Worm (Caenorhabditis elegans) whole organism, young adult: ENCODE data around the gene dmsr-6.

Experiments
- B0019.2 ChIP-seq: fragments of 200-800 bp; sonication (Bioruptor generic); conservative IDR thresholded peaks from 2 replicates; pipeline ENCODE4 v1.3.6; 2022; ENCODE audit warnings: missing genetic modification reagents, missing genetic modification characterization, missing compliant biosample characterization
- B0261.1 ChIP-seq: sonication (generic microtip); optimal IDR thresholded peaks from 2 replicates; lab custom pipeline; 2016; ENCODE audit warnings: mild to moderate bottlenecking, missing genetic modification characterization, moderate library complexity, missing compliant biosample characterization
- D2030.7 ChIP-seq: fragments of 200-800 bp; sonication (Bioruptor generic); IDR thresholded peaks from 2 replicates; pipeline ENCODE4 v1.3.6; 2022; ENCODE audit warnings: missing genetic modification reagents, missing genetic modification characterization, missing compliant biosample characterization
- F23B12.7 ChIP-seq: sonication (generic microtip); optimal IDR thresholded peaks from 2 replicates; lab custom pipeline; 2017; ENCODE audit warnings: missing genetic modification characterization, mild to moderate bottlenecking, missing compliant biosample characterization, antibody characterized with exemption, moderate library complexity; ENCODE audit not compliant: insufficient read depth
- F33H1.4 ChIP-seq: fragments of 200-800 bp; sonication (Bioruptor generic); IDR thresholded peaks from 2 replicates; pipeline ENCODE4 v1.3.6; 2022; ENCODE audit warnings: missing genetic modification reagents, missing genetic modification characterization, missing compliant biosample characterization
- F39B2.1 ChIP-seq: fragments of 200-800 bp; sonication (Bioruptor generic); IDR thresholded peaks from 2 replicates; pipeline ENCODE4 v1.3.6; 2022; ENCODE audit warnings: missing genetic modification reagents, missing genetic modification characterization, missing compliant biosample characterization
- F49E8.2 ChIP-seq: sonication (generic microtip); optimal IDR thresholded peaks from 3 replicates; lab custom pipeline; 2017; ENCODE audit warnings: missing genetic modification characterization, mild to moderate bottlenecking, missing compliant biosample characterization, antibody characterized with exemption, moderate library complexity; ENCODE audit not compliant: insufficient read depth
- F55B11.4 ChIP-seq: sonication (generic microtip); optimal IDR thresholded peaks from 2 replicates; lab custom pipeline; 2016; ENCODE audit warnings: missing compliant biosample characterization, missing genetic modification characterization, borderline replicate concordance; ENCODE audit not compliant: insufficient read depth
- K11D2.4 ChIP-seq: fragments of 200-800 bp; sonication (Bioruptor generic); IDR thresholded peaks from 2 replicates; pipeline ENCODE4 v1.3.6; 2022; ENCODE audit warnings: missing genetic modification reagents, missing genetic modification characterization, missing compliant biosample characterization
- T07F8.4 ChIP-seq: sonication (generic microtip); optimal IDR thresholded peaks from 2 replicates; lab custom pipeline; 2016; ENCODE audit warnings: mild to moderate bottlenecking, missing genetic modification characterization, moderate library complexity, missing compliant biosample characterization
- ama-1 ChIP-seq, 3 experiments: fragments of 150-350 bp in 1 of 3; sonication (generic microtip) in 2 of 3; optimal IDR thresholded peaks; 2 replicates each; lab custom pipeline; 2014 to 2018; ENCODE audit warnings: missing biosample characterization in 2 of 3, missing genetic modification characterization in 2 of 3, missing genetic modification reagents in 2 of 3
- atf-7 ChIP-seq: sonication (generic microtip); optimal IDR thresholded peaks from 2 replicates; lab custom pipeline; 2017; ENCODE audit warnings: mild to moderate bottlenecking, missing genetic modification characterization, missing compliant biosample characterization
- attf-3 ChIP-seq: fragments of 200-800 bp; sonication (Bioruptor generic); conservative IDR thresholded peaks from 2 replicates; pipeline ENCODE4 v1.3.6; 2022; ENCODE audit warnings: missing genetic modification reagents, missing genetic modification characterization, missing compliant biosample characterization
- attf-5 ChIP-seq: fragments of 200-800 bp; sonication (Bioruptor generic); optimal IDR thresholded peaks from 2 replicates; lab custom pipeline; 2018; ENCODE audit warnings: mild to moderate bottlenecking, missing genetic modification characterization, missing compliant biosample characterization
- attf-6 ChIP-seq: fragments of 200-800 bp; sonication (Bioruptor generic); IDR thresholded peaks from 2 replicates; pipeline ENCODE4 v1.3.6; 2022; ENCODE audit warnings: missing genetic modification reagents, missing genetic modification characterization, missing compliant biosample characterization
- cebp-1 ChIP-seq, 2 experiments: fragments of 200-800 bp in 1 of 2; sonication (Bioruptor generic) in 1 of 2; sonication (generic microtip) in 1 of 2; IDR thresholded peaks in 1 of 2; optimal IDR thresholded peaks in 1 of 2; 2 replicates each; pipeline versions ENCODE4 v1.3.6 to Lab custom; 2017 to 2022; ENCODE audit warnings: missing compliant biosample characterization in 2 of 2, missing genetic modification characterization in 2 of 2, mild to moderate bottlenecking in 1 of 2, missing genetic modification reagents in 1 of 2, moderate library complexity in 1 of 2
- ceh-40 ChIP-seq: fragments of 200-800 bp; sonication (Bioruptor generic); IDR thresholded peaks from 2 replicates; pipeline ENCODE4 v1.3.6; 2022; ENCODE audit warnings: missing genetic modification characterization, missing compliant biosample characterization
- die-1 ChIP-seq: sonication (generic microtip); optimal IDR thresholded peaks from 2 replicates; lab custom pipeline; 2016; ENCODE audit warnings: missing genotype, mild to moderate bottlenecking, missing genetic modification characterization, missing compliant biosample characterization
- dpl-1 ChIP-seq: fragments of 150-350 bp; optimal IDR thresholded peaks from 2 replicates; lab custom pipeline; 2014; ENCODE audit warnings: missing biosample characterization, missing genetic modification reagents, missing genetic modification characterization
- efl-1 ChIP-seq: fragments of 150-350 bp; optimal IDR thresholded peaks from 2 replicates; lab custom pipeline; 2014; ENCODE audit warnings: missing biosample characterization, missing genetic modification reagents, missing genetic modification characterization
- egrh-3 ChIP-seq: fragments of 200-800 bp; sonication (Bioruptor generic); IDR thresholded peaks from 2 replicates; pipeline ENCODE4 v1.3.6; 2022; ENCODE audit warnings: missing genetic modification reagents, missing genetic modification characterization, missing compliant biosample characterization
- ets-4 ChIP-seq: fragments of 200-800 bp; sonication (Bioruptor generic); optimal IDR thresholded peaks from 2 replicates; lab custom pipeline; 2018; ENCODE audit warnings: mild to moderate bottlenecking, missing genetic modification characterization, missing compliant biosample characterization
- him-1 ChIP-seq: sonication (generic microtip); optimal IDR thresholded peaks from 2 replicates; lab custom pipeline; 2016; ENCODE audit warnings: missing genotype, missing genetic modification reagents, missing genetic modification characterization, missing compliant biosample characterization
- hlh-12 ChIP-seq: sonication (generic microtip); optimal IDR thresholded peaks from 2 replicates; lab custom pipeline; 2016; ENCODE audit warnings: missing genetic modification characterization, missing compliant biosample characterization
- hmg-1.2 ChIP-seq: fragments of 200-800 bp; sonication (Bioruptor generic); IDR thresholded peaks from 2 replicates; pipeline ENCODE4 v1.3.6; 2022; ENCODE audit warnings: missing genetic modification reagents, missing genetic modification characterization, missing compliant biosample characterization
- hmg-20 ChIP-seq: fragments of 200-800 bp; sonication (Bioruptor generic); IDR thresholded peaks from 2 replicates; pipeline ENCODE4 v1.3.6; 2022; ENCODE audit warnings: missing genetic modification reagents, missing genetic modification characterization, missing compliant biosample characterization
- let-526 ChIP-seq: fragments of 200-800 bp; sonication (Bioruptor generic); IDR thresholded peaks from 2 replicates; pipeline ENCODE4 v1.3.6; 2022; ENCODE audit warnings: missing genetic modification reagents, missing genetic modification characterization, missing compliant biosample characterization
- lin-35 ChIP-seq, 3 experiments: fragments of 150-350 bp in 2 of 3; sonication (generic microtip) in 1 of 3; optimal IDR thresholded peaks; 2 replicates each; lab custom pipeline; 2014 to 2018; ENCODE audit warnings: missing biosample characterization in 3 of 3, missing genetic modification characterization in 3 of 3, missing genetic modification reagents in 3 of 3
- lin-54 ChIP-seq: fragments of 200-800 bp; sonication (Bioruptor generic); optimal IDR thresholded peaks from 2 replicates; lab custom pipeline; 2018; ENCODE audit warnings: mild to moderate bottlenecking, missing genetic modification characterization, missing compliant biosample characterization
- lsl-1 ChIP-seq: fragments of 200-800 bp; sonication (Bioruptor generic); optimal IDR thresholded peaks from 2 replicates; lab custom pipeline; 2018; ENCODE audit warnings: mild to moderate bottlenecking, missing genetic modification characterization, moderate library complexity, missing compliant biosample characterization
- madf-10 ChIP-seq: sonication (generic microtip); optimal IDR thresholded peaks from 2 replicates; lab custom pipeline; 2016; ENCODE audit warnings: mild to moderate bottlenecking, missing genetic modification characterization, missing compliant biosample characterization
- madf-6 ChIP-seq: fragments of 200-800 bp; sonication (Bioruptor generic); IDR thresholded peaks from 2 replicates; pipeline ENCODE4 v1.3.6; 2022; ENCODE audit warnings: missing genetic modification reagents, missing genetic modification characterization, missing compliant biosample characterization
- madf-8 ChIP-seq: fragments of 200-800 bp; sonication (Bioruptor generic); conservative IDR thresholded peaks from 2 replicates; pipeline ENCODE4 v1.3.6; 2022; ENCODE audit warnings: missing genetic modification reagents, missing genetic modification characterization, missing compliant biosample characterization
- mcd-1 ChIP-seq: fragments of 200-800 bp; sonication (Bioruptor generic); IDR thresholded peaks from 2 replicates; pipeline ENCODE4 v1.3.6; 2022; ENCODE audit warnings: missing genetic modification reagents, missing genetic modification characterization, missing compliant biosample characterization
- mes-4 ChIP-seq: sonication (generic microtip); optimal IDR thresholded peaks from 2 replicates; lab custom pipeline; 2016; ENCODE audit warnings: missing genotype, missing genetic modification characterization, missing compliant biosample characterization
- nfyb-1 ChIP-seq: fragments of 200-800 bp; sonication (Bioruptor generic); IDR thresholded peaks from 2 replicates; pipeline ENCODE4 v1.3.6; 2022; ENCODE audit warnings: missing genetic modification reagents, missing genetic modification characterization, missing compliant biosample characterization
- snpc-1.1 ChIP-seq: sonication (generic microtip); optimal IDR thresholded peaks from 2 replicates; lab custom pipeline; 2017; ENCODE audit warnings: missing genetic modification characterization, mild to moderate bottlenecking, missing compliant biosample characterization, antibody characterized with exemption, moderate library complexity, missing genotype, missing genetic modification reagents; ENCODE audit not compliant: insufficient read depth
- snpc-3.4 ChIP-seq: sonication (generic microtip); optimal IDR thresholded peaks from 2 replicates; lab custom pipeline; 2017; ENCODE audit warnings: missing genetic modification characterization, mild to moderate bottlenecking, missing compliant biosample characterization, antibody characterized with exemption, moderate library complexity, missing genotype, missing genetic modification reagents
- xnd-1 ChIP-seq: sonication (generic microtip); optimal IDR thresholded peaks from 2 replicates; lab custom pipeline; 2016; ENCODE audit warnings: missing genotype, missing genetic modification reagents, missing genetic modification characterization, missing compliant biosample characterization
- zim-3 ChIP-seq: sonication (generic microtip); optimal IDR thresholded peaks from 2 replicates; lab custom pipeline; 2017; ENCODE audit warnings: mild to moderate bottlenecking, missing genetic modification characterization, moderate library complexity, missing compliant biosample characterization
- ztf-18 ChIP-seq: sonication (generic microtip); optimal IDR thresholded peaks from 2 replicates; lab custom pipeline; 2016; ENCODE audit warnings: missing genotype, mild to moderate bottlenecking, missing genetic modification characterization, missing compliant biosample characterization

dmsr-6 gene

ce11 chrII:14437922-14438458, 17.4 kb upstream of the dmsr-6 start, which contains the start of gene K04B12.2 (continued):
- TF ChIP-seq madf-10, result peak; percentile 35
- no peak for TF ChIP-seq ceh-40 (GFP tag; lab: Robert Waterston, UW)
- TF ChIP-seq ztf-18 (tag; lab: Kevin White, UChicago), result peak; percentile 37
- no peak for TF ChIP-seq hlh-12 (tag; lab: Kevin White, UChicago)
- no peak for TF ChIP-seq zim-3 (tag; lab: Kevin White, UChicago)
- TF ChIP-seq madf-6 (GFP tag; lab: Robert Waterston, UW), result no peak
- TF ChIP-seq madf-8, result no peak
- TF ChIP-seq, all 124 proteins: peak for 27

ce11 chrII:14441144-14441543, 14.3 kb upstream of the dmsr-6 start, which contains the start of gene smg-8:
Gene smg-8 (plus strand): TSS chrII:14441409.
- peak; percentile 90 for TF ChIP-seq hmg-1.2 (GFP tag; lab: Robert Waterston, UW)
- TF ChIP-seq him-1 (tag; lab: Kevin White, UChicago), result peak; percentile 8
- TF ChIP-seq ama-1 (optimal IDR thresholded peaks at IDR 0.05; lab: Kevin White, UChicago), result no peak
- TF ChIP-seq ama-1 (GFP tag; optimal IDR thresholded peaks at IDR 0.05; lab: Kevin White, UChicago), result no peak
- TF ChIP-seq lin-54 (GFP tag; lab: Kevin White, UChicago), result peak; percentile 94
- no peak for TF ChIP-seq atf-7
- TF ChIP-seq ztf-18 (tag; lab: Kevin White, UChicago), result peak; percentile 15
- TF ChIP-seq hmg-20 (GFP tag; lab: Robert Waterston, UW), result no peak
- TF ChIP-seq D2030.7, result no peak
- TF ChIP-seq xnd-1 (tag; lab: Kevin White, UChicago), result peak; percentile 35
- TF ChIP-seq F33H1.4, result peak; percentile 61
- TF ChIP-seq attf-3 (GFP tag; lab: Robert Waterston, UW), result 0 out of 2 replicates have a peak, but pooled peaks have one; percentile 29
- peak; percentile 17 for TF ChIP-seq F49E8.2
- peak; percentile 84 for TF ChIP-seq efl-1 (GFP tag; lab: Kevin White, UChicago)
- no peak for TF ChIP-seq egrh-3
- no peak for TF ChIP-seq ceh-40 (GFP tag; lab: Robert Waterston, UW)
- no peak for TF ChIP-seq let-526 (GFP tag; lab: Robert Waterston, UW)
- peak; percentile 59 for TF ChIP-seq lsl-1 (GFP tag; lab: Kevin White, UChicago)
- TF ChIP-seq F55B11.4, result no peak
- TF ChIP-seq madf-8, result no peak
- TF ChIP-seq mcd-1, result peak; percentile 96
- peak; percentile 0 for TF ChIP-seq F23B12.7 (tag; lab: Kevin White, UChicago)
- no peak for TF ChIP-seq cebp-1 (GFP tag; IDR thresholded peaks at IDR 0.05; lab: Robert Waterston, UW)
- no peak for TF ChIP-seq cebp-1 (tag; optimal IDR thresholded peaks at IDR 0.05; lab: Kevin White, UChicago)
- peak in 2 of 3 experiments; percentile 25 to 90 for TF ChIP-seq lin-35 (GFP tag; optimal IDR thresholded peaks at IDR 0.05; lab: Kevin White, UChicago)
- peak; percentile 33 for TF ChIP-seq attf-5 (GFP tag; lab: Kevin White, UChicago)
- TF ChIP-seq madf-6 (GFP tag; lab: Robert Waterston, UW), result peak; percentile 47; the same call in 1 of the 2 replicates
- peak; percentile 12 for TF ChIP-seq snpc-3.4 (tag; lab: Kevin White, UChicago)
- peak; percentile 17; the same call in 1 of the 2 replicates for TF ChIP-seq nfyb-1 (GFP tag; lab: Robert Waterston, UW)
- peak; percentile 87 for TF ChIP-seq dpl-1 (GFP tag; lab: Kevin White, UChicago)

- no peak for TF ChIP-seq attf-6
- TF ChIP-seq K11D2.4 (GFP tag; lab: Robert Waterston, UW), result no peak
- TF ChIP-seq snpc-1.1 (tag; lab: Kevin White, UChicago), result no peak
- TF ChIP-seq F39B2.1 (GFP tag; lab: Robert Waterston, UW), result no peak
- TF ChIP-seq die-1 (tag; lab: Kevin White, UChicago), result no peak
- TF ChIP-seq F49E8.2, result no peak
- TF ChIP-seq mes-4 (tag; lab: Kevin White, UChicago), result no peak
- TF ChIP-seq B0261.1, result no peak
- no peak for TF ChIP-seq T07F8.4 (tag; lab: Kevin White, UChicago)
- TF ChIP-seq let-526 (GFP tag; lab: Robert Waterston, UW), result no peak
- TF ChIP-seq F23B12.7 (tag; lab: Kevin White, UChicago), result no peak
- no peak for TF ChIP-seq ets-4 (GFP tag; lab: Kevin White, UChicago)
- TF ChIP-seq B0019.2 (GFP tag; lab: Robert Waterston, UW), result no peak
These were observed 3.5 kb upstream of the dmsr-6 start for ce11 chrII:14451934-14452333.
